Worm (Caenorhabditis elegans) whole organism, midembryonic: Measurements from ENCODE around the gene zipt-15.

Experiments used
- tab-1 ChIP-seq: fragments of 200-800 bp; sonication (Bioruptor generic); IDR thresholded peaks from 2 replicates; pipeline ENCODE4 v1.3.6; 2022; ENCODE audit warnings: missing genetic modification characterization, missing compliant biosample characterization
- ztf-23 ChIP-seq: fragments of 200-800 bp; sonication (Bioruptor generic); IDR thresholded peaks from 2 replicates; pipeline ENCODE4 v1.3.6; 2022; ENCODE audit warnings: missing genetic modification reagents, missing genetic modification characterization, missing compliant biosample characterization
- ztf-29 ChIP-seq: fragments of 200-800 bp; sonication (Bioruptor generic); IDR thresholded peaks from 2 replicates; pipeline ENCODE4 v1.3.6; 2022; ENCODE audit warnings: missing genetic modification reagents, missing genetic modification characterization, missing compliant biosample characterization

DNA sequence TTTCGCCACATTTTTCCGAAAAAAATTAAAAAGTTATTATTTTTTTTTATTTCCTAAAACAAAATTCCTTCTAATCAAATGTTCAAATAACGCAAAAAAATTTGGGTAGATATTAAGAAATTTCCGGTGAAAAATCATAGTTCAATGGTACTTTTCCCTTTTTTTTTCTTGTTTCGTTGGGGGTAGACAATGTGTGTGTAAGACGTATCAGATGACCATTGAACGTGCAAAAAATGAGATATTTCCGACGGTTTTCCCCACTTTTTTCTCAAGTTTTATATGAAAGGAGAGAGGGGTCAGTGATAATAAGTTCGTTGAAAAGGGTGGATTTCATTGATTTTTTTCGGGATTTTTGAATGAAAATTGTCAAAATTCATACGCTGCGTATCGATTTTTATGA is 1.4 kb upstream of the zipt-15 start:
- TF ChIP-seq ztf-29: no peak
- TF ChIP-seq ztf-23 (GFP tag; lab: Robert Waterston, UW): no peak
- no peak for TF ChIP-seq tab-1 (GFP tag; lab: Robert Waterston, UW)
